Worm (Caenorhabditis elegans) whole organism, young adult: ENCODE measurements around the gene rrc-1.

ENCODE experiments used
- B0336.3 ChIP-seq: fragments of 200-800 bp; sonication (Bioruptor generic); IDR thresholded peaks from 2 replicates; pipeline ENCODE4 v1.3.6; 2022; ENCODE audit warnings: missing genetic modification characterization, missing compliant biosample characterization
- T07F8.4 ChIP-seq: sonication (generic microtip); optimal IDR thresholded peaks from 2 replicates; lab custom pipeline; 2016; ENCODE audit warnings: mild to moderate bottlenecking, missing genetic modification characterization, moderate library complexity, missing compliant biosample characterization
- ama-1 ChIP-seq, 3 experiments: fragments of 150-350 bp in 1 of 3; sonication (generic microtip) in 2 of 3; optimal IDR thresholded peaks; 2 replicates each; lab custom pipeline; 2014 to 2018; ENCODE audit warnings: missing biosample characterization in 2 of 3, missing genetic modification characterization in 2 of 3, missing genetic modification reagents in 2 of 3
- ccch-3 ChIP-seq: fragments of 200-800 bp; sonication (Bioruptor generic); optimal IDR thresholded peaks from 2 replicates; lab custom pipeline; 2018; ENCODE audit warnings: mild to moderate bottlenecking, missing genetic modification characterization, missing compliant biosample characterization
- ceh-40 ChIP-seq: fragments of 200-800 bp; sonication (Bioruptor generic); IDR thresholded peaks from 2 replicates; pipeline ENCODE4 v1.3.6; 2022; ENCODE audit warnings: missing genetic modification characterization, missing compliant biosample characterization
- him-1 ChIP-seq: sonication (generic microtip); optimal IDR thresholded peaks from 2 replicates; lab custom pipeline; 2016; ENCODE audit warnings: missing genotype, missing genetic modification reagents, missing genetic modification characterization, missing compliant biosample characterization
- let-526 ChIP-seq: fragments of 200-800 bp; sonication (Bioruptor generic); IDR thresholded peaks from 2 replicates; pipeline ENCODE4 v1.3.6; 2022; ENCODE audit warnings: missing genetic modification reagents, missing genetic modification characterization, missing compliant biosample characterization
- lsl-1 ChIP-seq: fragments of 200-800 bp; sonication (Bioruptor generic); optimal IDR thresholded peaks from 2 replicates; lab custom pipeline; 2018; ENCODE audit warnings: mild to moderate bottlenecking, missing genetic modification characterization, moderate library complexity, missing compliant biosample characterization
- nhr-27 ChIP-seq: fragments of 200-800 bp; sonication (Bioruptor generic); optimal IDR thresholded peaks from 2 replicates; lab custom pipeline; 2018; ENCODE audit warnings: mild to moderate bottlenecking, missing genetic modification characterization, moderate library complexity, missing compliant biosample characterization
- nhr-80 ChIP-seq: sonication (generic microtip); optimal IDR thresholded peaks from 2 replicates; lab custom pipeline; 2016; ENCODE audit warnings: missing genetic modification characterization, missing compliant biosample characterization
- somi-1 ChIP-seq: fragments of 200-800 bp; sonication (Bioruptor generic); optimal IDR thresholded peaks from 2 replicates; lab custom pipeline; 2018; ENCODE audit warnings: mild to moderate bottlenecking, missing genetic modification characterization, missing compliant biosample characterization

ce11 chrX:9872554-9872953, 41.5 kb upstream of the rrc-1 start, which contains the start of gene R07B1.8:
- no peak for TF ChIP-seq somi-1 (GFP tag; lab: Kevin White, UChicago)
- no peak for TF ChIP-seq ama-1 (optimal IDR thresholded peaks at IDR 0.05; lab: Kevin White, UChicago)
- no peak for TF ChIP-seq ama-1 (GFP tag; optimal IDR thresholded peaks at IDR 0.05; lab: Kevin White, UChicago)
- no peak for TF ChIP-seq nhr-27 (tag; lab: Kevin White, UChicago)
- no peak for TF ChIP-seq him-1 (tag; lab: Kevin White, UChicago)
- no peak for TF ChIP-seq nhr-80 (tag; lab: Kevin White, UChicago)
- no peak for TF ChIP-seq ccch-3 (GFP tag; lab: Kevin White, UChicago)
- TF ChIP-seq T07F8.4 = no peak
- no peak for TF ChIP-seq lsl-1
- no peak for TF ChIP-seq B0336.3 (GFP tag; lab: Robert Waterston, UW)
- no peak for TF ChIP-seq let-526
- no peak for TF ChIP-seq ceh-40
